Worm (Caenorhabditis elegans) whole organism, midembryonic: ENCODE measurements around the gene T05A7.12.

Experiments used
- flt-1 ChIP-seq: fragments of 200-800 bp; sonication (Bioruptor generic); IDR thresholded peaks from 2 replicates; pipeline ENCODE4 v1.3.6; 2022; ENCODE audit warnings: missing genetic modification characterization, missing compliant biosample characterization
- ref-1 ChIP-seq: fragments of 200-800 bp; sonication (Bioruptor generic); conservative IDR thresholded peaks from 2 replicates; pipeline ENCODE4 v1.3.6; 2022; ENCODE audit warnings: missing genetic modification reagents, missing genetic modification characterization, missing compliant biosample characterization

DNA sequence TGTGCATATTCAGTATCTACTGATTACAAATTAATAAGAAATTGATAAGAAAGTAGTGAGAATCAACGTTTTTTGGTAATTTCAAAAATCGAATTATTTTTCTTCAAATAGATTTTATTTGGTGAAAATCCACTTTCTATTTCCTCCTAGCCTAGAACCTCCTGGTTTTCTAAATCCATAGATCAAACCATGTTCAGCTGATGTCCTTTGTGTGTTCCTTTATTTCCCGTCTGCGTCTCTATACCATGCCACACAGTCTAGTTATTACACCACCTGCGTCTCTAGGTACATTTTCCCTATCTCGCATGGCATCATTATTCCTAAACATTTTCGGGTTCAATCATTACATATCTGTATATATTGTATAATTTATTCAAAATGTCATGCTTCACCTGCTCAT, 30.0 kb upstream of the T05A7.12 start, which contains the start of gene F10G7.5:
- TF ChIP-seq flt-1 (GFP tag; lab: Robert Waterston, UW) = no peak
- no peak for TF ChIP-seq ref-1 (GFP tag; lab: Robert Waterston, UW)
